Worm (Caenorhabditis elegans): ENCODE results near the gene cids-1.
A peak's percentile ranks its signal among the peaks of the same experiment; 100 is the strongest.

Gene cids-1

ce11 chrIII:8286003-8286402 is 41.8 kb downstream of the cids-1 start:
- no peak for TF ChIP-seq madf-5 (GFP tag; IDR thresholded peaks at IDR 0.05)
- TF ChIP-seq fkh-10 (GFP tag; optimal IDR thresholded peaks at IDR 0.05), result peak; percentile 54
- no peak for TF ChIP-seq dpl-1 (GFP tag; optimal IDR thresholded peaks at IDR 0.05)

ce11 chrIII:8286824-8287223 is 42.6 kb downstream of the cids-1 start:
- TF ChIP-seq ceh-82 (tag; optimal IDR thresholded peaks at IDR 0.05) (no peak), snpc-1.2 (GFP tag; IDR thresholded peaks at IDR 0.05) (no peak), daf-12 (tag; optimal IDR thresholded peaks at IDR 0.05) (no peak), dpl-1 (GFP tag; optimal IDR thresholded peaks at IDR 0.05) (no peak), madf-5 (GFP tag; IDR thresholded peaks at IDR 0.05) (no peak), nhr-41 (GFP tag; IDR thresholded peaks at IDR 0.05) (no peak), nhr-25 (tag; optimal IDR thresholded peaks at IDR 0.05; ENCODE audit: borderline replicate concordance, insufficient read depth) (no peak), spr-3 (GFP tag; optimal IDR thresholded peaks at IDR 0.05) (no peak), dmd-9 (GFP tag; IDR thresholded peaks at IDR 0.05) (no peak), tra-1 (GFP tag; IDR thresholded peaks at IDR 0.05) (no peak), ZK337.2 (GFP tag; IDR thresholded peaks at IDR 0.05) (no peak), T26A8.4 (GFP tag; IDR thresholded peaks at IDR 0.05) (no peak), sdz-12 (GFP tag; optimal IDR thresholded peaks at IDR 0.05) (no peak), ceh-44 (GFP tag; IDR thresholded peaks at IDR 0.05) (no peak), saeg-2 (GFP tag; IDR thresholded peaks at IDR 0.05) (no peak)

- TF ChIP-seq dmd-6 (GFP tag; IDR thresholded peaks at IDR 0.05) (no peak), ZK337.2 (GFP tag; IDR thresholded peaks at IDR 0.05) (no peak), mes-2 (tag; optimal IDR thresholded peaks at IDR 0.05; ENCODE audit: poor library complexity, severe bottlenecking) (peak; percentile 37), rbr-2 (tag; optimal IDR thresholded peaks at IDR 0.05) (no peak), lin-38 (GFP tag; IDR thresholded peaks at IDR 0.05) (no peak), hmg-1.1 (GFP tag; IDR thresholded peaks at IDR 0.05) (peak; percentile 26; the same call in 1 of the 2 replicates), zfp-2 (tag; optimal IDR thresholded peaks at IDR 0.05) (no peak), saeg-2 (GFP tag; IDR thresholded peaks at IDR 0.05) (no peak), nhr-11 (tag; optimal IDR thresholded peaks at IDR 0.05) (peak; percentile 3), hif-1 (tag; optimal IDR thresholded peaks at IDR 0.05) (no peak), vab-7 (GFP tag; IDR thresholded peaks at IDR 0.05) (no peak), aha-1 (tag) (peak; percentile 94), nhr-237 (tag; optimal IDR thresholded peaks at IDR 0.05) (no peak), mep-1 (tag; optimal IDR thresholded peaks at IDR 0.05) (peak; percentile 9), hlh-11 (tag; optimal IDR thresholded peaks at IDR 0.05) (peak; percentile 57), duxl-1 (tag; optimal IDR thresholded peaks at IDR 0.05; ENCODE audit: poor library complexity) (no peak), F10B5.3 (tag; optimal IDR thresholded peaks at IDR 0.05) (no peak), madf-5 (GFP tag; IDR thresholded peaks at IDR 0.05) (no peak), unc-62 (GFP tag; optimal IDR thresholded peaks at IDR 0.05 in 1 of 2) (peak in 1 of 2 experiments; percentile 86), unc-62 (tag; optimal IDR thresholded peaks at IDR 0.05) (no peak), nhr-102 (tag; optimal IDR thresholded peaks at IDR 0.05) (no peak), lin-15B (tag; optimal IDR thresholded peaks at IDR 0.05) (no peak), ceh-62 (tag; optimal IDR thresholded peaks at IDR 0.05) (no peak), daf-16 (GFP tag; optimal IDR thresholded peaks at IDR 0.05) (no peak), daf-16 (tag; optimal IDR thresholded peaks at IDR 0.05) (no peak), pqm-1 (tag; optimal IDR thresholded peaks at IDR 0.05) (no peak), unc-130 (GFP tag; optimal IDR thresholded peaks at IDR 0.05) (no peak), daf-8 (GFP tag; IDR thresholded peaks at IDR 0.05) (no peak), ceh-82 (tag; optimal IDR thresholded peaks at IDR 0.05) (no peak), nhr-77 (tag; optimal IDR thresholded peaks at IDR 0.05) (no peak), ceh-20 (GFP tag; IDR thresholded peaks at IDR 0.05) (peak; percentile 55; the same call in 1 of the 2 replicates), php-3 (GFP tag; IDR thresholded peaks at IDR 0.05) (no peak), zfp-3 (GFP tag; conservative IDR thresholded peaks at IDR 0.05) (no peak), arid-1 (GFP tag; conservative IDR thresholded peaks at IDR 0.05) (no peak), hlh-30 (tag; optimal IDR thresholded peaks at IDR 0.05; ENCODE audit: insufficient read depth) (peak; percentile 3), F37D6.2 (tag; optimal IDR thresholded peaks at IDR 0.05) (peak; percentile 10)
These were observed 43.3 kb downstream of the cids-1 start for ce11 chrIII:8287519-8287918.
